Fruit fly (Drosophila melanogaster): ENCODE data around the gene Cpr72Eb.

Cpr72Eb gene

DNA sequence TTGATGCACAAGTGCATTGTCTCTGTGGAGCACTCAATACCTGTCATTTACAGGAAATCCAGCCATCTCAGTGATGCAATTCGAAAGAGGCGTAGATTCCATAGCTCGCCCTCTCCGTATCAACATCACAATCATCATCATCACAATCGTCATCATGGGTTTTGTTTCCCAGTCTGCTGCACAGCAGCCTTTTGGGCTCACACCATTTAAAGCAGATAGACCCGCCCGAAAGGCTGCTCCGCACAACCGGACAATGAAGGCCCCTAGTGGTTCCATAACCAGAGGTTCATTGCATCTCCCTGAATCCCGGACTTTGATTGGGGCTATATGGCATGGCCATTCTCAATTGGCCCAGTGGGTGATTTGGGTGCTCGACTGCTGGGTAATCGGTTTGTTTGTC is 29.8 kb upstream of the Cpr72Eb start (continued):
- no peak for TF ChIP-seq zen (tag; optimal IDR thresholded peaks at IDR 0.05)
- no peak for TF ChIP-seq her (GFP tag; optimal IDR thresholded peaks at IDR 0.05)
- TF ChIP-seq CG33557 (GFP tag; optimal IDR thresholded peaks at IDR 0.05) = no peak
- no peak for TF ChIP-seq CG34224 (GFP tag; IDR thresholded peaks at IDR 0.05; ENCODE audit: partially characterized antibody)
- no peak for TF ChIP-seq HLH3B (GFP tag; IDR thresholded peaks at IDR 0.05)
- TF ChIP-seq fu2 (GFP tag; optimal IDR thresholded peaks at IDR 0.05) = no peak
- TF ChIP-seq fd3F (GFP tag; optimal IDR thresholded peaks at IDR 0.05) = no peak
- TF ChIP-seq CG9437 (GFP tag; optimal IDR thresholded peaks at IDR 0.05) = no peak
- TF ChIP-seq CG2875 (GFP tag; optimal IDR thresholded peaks at IDR 0.05) = no peak
- TF ChIP-seq vvl (GFP tag; IDR thresholded peaks at IDR 0.05) = peak; percentile 24; the same call in 1 of the 2 replicates
- TF ChIP-seq Opbp (GFP tag; IDR thresholded peaks at IDR 0.05; ENCODE audit: partially characterized antibody) = no peak
- TF ChIP-seq CG7745 (tag; optimal IDR thresholded peaks at IDR 0.05) = no peak
- no peak for TF ChIP-seq CG14860 (GFP tag; IDR thresholded peaks at IDR 0.05; ENCODE audit: partially characterized antibody)
- TF ChIP-seq CG7372 (GFP tag; IDR thresholded peaks at IDR 0.05) = no peak
- peak; percentile 46 for TF ChIP-seq CG12769 (tag; optimal IDR thresholded peaks at IDR 0.05)
- TF ChIP-seq CG11504 (tag; optimal IDR thresholded peaks at IDR 0.05) = no peak
- TF ChIP-seq Med (GFP tag) = peak; percentile 75
- no peak for TF ChIP-seq aop (GFP tag; IDR thresholded peaks at IDR 0.05)
- TF ChIP-seq CG13287 (GFP tag; IDR thresholded peaks at IDR 0.05; ENCODE audit: partially characterized antibody) = peak; percentile 45; the same call in 1 of the 2 replicates

dm6 chr3L:16337739-16338138 is 27.0 kb upstream of the Cpr72Eb start:
- no peak for TF ChIP-seq mam (GFP tag; optimal IDR thresholded peaks at IDR 0.05)
- no peak for TF ChIP-seq CG14860 (GFP tag; IDR thresholded peaks at IDR 0.05; ENCODE audit: partially characterized antibody)
- peak; percentile 83 for TF ChIP-seq vvl (GFP tag; IDR thresholded peaks at IDR 0.05)
- TF ChIP-seq Med (GFP tag) = peak; percentile 20
- TF ChIP-seq ftz-f1 (GFP tag; optimal IDR thresholded peaks at IDR 0.05) = peak; percentile 48
- peak; percentile 71; the same call in 1 of the 4 replicates for TF ChIP-seq chinmo (GFP tag; IDR thresholded peaks at IDR 0.05; ENCODE audit: partially characterized antibody)
- TF ChIP-seq HLH3B (GFP tag; IDR thresholded peaks at IDR 0.05) = no peak
- no peak for TF ChIP-seq CG30403 (GFP tag; optimal IDR thresholded peaks at IDR 0.05)
- TF ChIP-seq sd (tag; optimal IDR thresholded peaks at IDR 0.05) = peak; percentile 66
- TF ChIP-seq oc (tag; optimal IDR thresholded peaks at IDR 0.05) = peak; percentile 47
- TF ChIP-seq CG32532 (GFP tag; IDR thresholded peaks at IDR 0.05) = 0 out of 2 replicates have a peak, but pooled peaks have one; percentile 10
- TF ChIP-seq Dp (GFP tag; optimal IDR thresholded peaks at IDR 0.05) = no peak
- no peak for TF ChIP-seq CG3065 (GFP tag; optimal IDR thresholded peaks at IDR 0.05)
- 0 out of 2 replicates have a peak, but pooled peaks have one; percentile 10 for TF ChIP-seq CG43689 (GFP tag; IDR thresholded peaks at IDR 0.05)
- peak; percentile 61 for TF ChIP-seq onecut (GFP tag; IDR thresholded peaks at IDR 0.05)
- 0 out of 3 replicates have a peak, but pooled peaks have one; percentile 25 for TF ChIP-seq CG6175 (GFP tag; IDR thresholded peaks at IDR 0.05)
- peak; percentile 47 for TF ChIP-seq Awh (GFP tag; IDR thresholded peaks at IDR 0.05)
- TF ChIP-seq run (tag; optimal IDR thresholded peaks at IDR 0.05) = no peak
- no peak for TF ChIP-seq chif (GFP tag; optimal IDR thresholded peaks at IDR 0.05)
- peak; percentile 2 for TF ChIP-seq Ets65A (GFP tag)
- no peak for TF ChIP-seq cato (GFP tag; optimal IDR thresholded peaks at IDR 0.05; ENCODE audit: borderline replicate concordance)
- no peak for TF ChIP-seq CG1602 (GFP tag; optimal IDR thresholded peaks at IDR 0.05)
- peak; percentile 62 for TF ChIP-seq pros (GFP tag; optimal IDR thresholded peaks at IDR 0.05)
- TF ChIP-seq al (GFP tag; IDR thresholded peaks at IDR 0.05) = no peak
- TF ChIP-seq CG12769 (tag; optimal IDR thresholded peaks at IDR 0.05) = peak; percentile 68
- no peak for TF ChIP-seq abd-A (tag; optimal IDR thresholded peaks at IDR 0.05)
- peak; percentile 63 for TF ChIP-seq Blimp-1 (GFP tag; optimal IDR thresholded peaks at IDR 0.05)
